Fruit fly (Drosophila melanogaster) whole organism, embryonic: ENCODE data around the gene TbCMF46.

Experiments
- ATbp ChIP-seq: fragments of 200-800 bp; sonication (Bioruptor generic); optimal IDR thresholded peaks from 2 replicates; lab custom pipeline; 2017; ENCODE audit warnings: missing biosample characterization, mild to moderate bottlenecking, missing genetic modification characterization, missing genetic modification reagents
- Aef1 ChIP-seq: fragments of 200-800 bp; sonication (Bioruptor generic); IDR thresholded peaks from 3 replicates; pipeline ENCODE4 v1.3.6; 2022; ENCODE audit warnings: missing biosample characterization, missing genetic modification characterization
- Bdp1 ChIP-seq: fragments of 200-800 bp; sonication (Bioruptor generic); optimal IDR thresholded peaks from 3 replicates; lab custom pipeline; 2016; ENCODE audit warnings: missing biosample characterization, missing genetic modification characterization
- CG11085 ChIP-seq: fragments of 200-800 bp; sonication (Bioruptor generic); IDR thresholded peaks from 2 replicates; pipeline ENCODE4 v1.3.6; 2022; ENCODE audit warnings: missing biosample characterization, missing genetic modification characterization
- CG12299 ChIP-seq: fragments of 200-800 bp; sonication (Bioruptor generic); optimal IDR thresholded peaks from 2 replicates; lab custom pipeline; 2018; ENCODE audit warnings: missing biosample characterization, mild to moderate bottlenecking, missing genetic modification characterization
- CG13287 ChIP-seq: fragments of 200-800 bp; sonication (Bioruptor generic); IDR thresholded peaks from 2 replicates; pipeline ENCODE4 v1.3.6; 2022; ENCODE audit warnings: missing biosample characterization, missing genetic modification characterization; ENCODE audit not compliant: partially characterized antibody
- CG14667 ChIP-seq: fragments of 200-800 bp; sonication (Bioruptor generic); IDR thresholded peaks from 2 replicates; pipeline ENCODE4 v1.3.6; 2022; ENCODE audit warnings: missing biosample characterization, missing genetic modification characterization
- CG1647 ChIP-seq: fragments of 200-800 bp; sonication (Bioruptor generic); optimal IDR thresholded peaks from 3 replicates; lab custom pipeline; 2016; ENCODE audit warnings: missing biosample characterization, missing genetic modification characterization
- CG17385 ChIP-seq: fragments of 200-800 bp; sonication (Bioruptor generic); optimal IDR thresholded peaks from 3 replicates; lab custom pipeline; 2018; ENCODE audit warnings: missing biosample characterization, mild to moderate bottlenecking, missing genetic modification characterization
- CG2889 ChIP-seq: fragments of 200-800 bp; sonication (Bioruptor generic); IDR thresholded peaks from 3 replicates; pipeline ENCODE4 v1.3.6; 2022; ENCODE audit warnings: missing biosample characterization, missing genetic modification characterization
- CG32532 ChIP-seq: fragments of 200-800 bp; sonication (Bioruptor generic); IDR thresholded peaks from 2 replicates; pipeline ENCODE4 v1.3.6; 2022; ENCODE audit warnings: missing biosample characterization, missing genetic modification characterization
- CG32767 ChIP-seq: fragments of 200-800 bp; sonication (Bioruptor generic); IDR thresholded peaks from 2 replicates; pipeline ENCODE4 v1.3.6; 2022; ENCODE audit warnings: missing biosample characterization, missing genetic modification characterization
- CG34422 ChIP-seq: fragments of 200-800 bp; sonication (Bioruptor generic); IDR thresholded peaks from 3 replicates; pipeline ENCODE4 v1.3.6; 2022; ENCODE audit warnings: missing biosample characterization, missing genetic modification characterization
- CG4424 ChIP-seq: fragments of 200-800 bp; sonication (Bioruptor generic); optimal IDR thresholded peaks from 3 replicates; lab custom pipeline; 2016; ENCODE audit warnings: missing biosample characterization, missing genetic modification characterization
- CG6175 ChIP-seq: fragments of 200-800 bp; sonication (Bioruptor generic); IDR thresholded peaks from 3 replicates; pipeline ENCODE4 v1.3.6; 2022; ENCODE audit warnings: missing biosample characterization, missing genetic modification characterization
- CG6813 ChIP-seq: fragments of 200-800 bp; sonication (Bioruptor generic); optimal IDR thresholded peaks from 2 replicates; lab custom pipeline; 2017; ENCODE audit warnings: missing biosample characterization, missing genetic modification characterization, mild to moderate bottlenecking, moderate library complexity, missing genetic modification reagents
- CG6854 ChIP-seq: fragments of 200-800 bp; sonication (Bioruptor generic); optimal IDR thresholded peaks from 3 replicates; lab custom pipeline; 2017; ENCODE audit warnings: missing biosample characterization, mild to moderate bottlenecking, missing genetic modification characterization
- CG7357 ChIP-seq: fragments of 200-800 bp; sonication (Bioruptor generic); IDR thresholded peaks from 3 replicates; pipeline ENCODE4 v1.3.6; 2022; ENCODE audit warnings: missing biosample characterization, missing genetic modification characterization
- CG7786 ChIP-seq: fragments of 200-800 bp; sonication (Bioruptor generic); optimal IDR thresholded peaks from 2 replicates; lab custom pipeline; 2016; ENCODE audit warnings: missing biosample characterization, missing genetic modification characterization
- CG9727 ChIP-seq: fragments of 200-800 bp; sonication (Bioruptor generic); optimal IDR thresholded peaks from 3 replicates; lab custom pipeline; 2017; ENCODE audit warnings: missing biosample characterization, mild to moderate bottlenecking, missing genetic modification characterization
- Dref ChIP-seq: fragments of 200-800 bp; sonication (Bioruptor generic); IDR thresholded peaks from 2 replicates; pipeline ENCODE4 v1.3.6; 2022; ENCODE audit warnings: missing biosample characterization, missing genetic modification characterization
- E2f1 ChIP-seq: fragments of 200-800 bp; sonication (Bioruptor generic); IDR thresholded peaks from 2 replicates; pipeline ENCODE4 v1.3.6; 2022; ENCODE audit warnings: missing biosample characterization, missing genetic modification characterization
- HLHmδ ChIP-seq: fragments of 200-800 bp; sonication (Bioruptor generic); optimal IDR thresholded peaks from 2 replicates; lab custom pipeline; 2018; ENCODE audit warnings: missing biosample characterization, mild to moderate bottlenecking, missing genetic modification characterization, moderate library complexity
- MTF-1 ChIP-seq: fragments of 200-800 bp; sonication (Bioruptor generic); optimal IDR thresholded peaks from 2 replicates; lab custom pipeline; 2018; ENCODE audit warnings: missing biosample characterization, mild to moderate bottlenecking, missing genetic modification characterization, borderline replicate concordance
- Nf-YC ChIP-seq: fragments of 200-800 bp; optimal IDR thresholded peaks from 3 replicates; lab custom pipeline; 2019; ENCODE audit warnings: missing biosample characterization, mild to moderate bottlenecking, missing genetic modification characterization, moderate library complexity
- Oli ChIP-seq: fragments of 200-800 bp; sonication (Bioruptor generic); optimal IDR thresholded peaks from 2 replicates; lab custom pipeline; 2018; ENCODE audit warnings: missing biosample characterization, mild to moderate bottlenecking, missing genetic modification characterization, moderate library complexity
- Pdp1 ChIP-seq, 2 experiments: fragments of 200-800 bp; sonication (Bioruptor generic); optimal IDR thresholded peaks; 3 replicates each; lab custom pipeline; 2016; ENCODE audit warnings: missing biosample characterization in 2 of 2, missing genetic modification characterization in 2 of 2, mild to moderate bottlenecking in 1 of 2, moderate library complexity in 1 of 2
- cad ChIP-seq: fragments of >200 bp; optimal IDR thresholded peaks from 2 replicates; lab custom pipeline; 2017; ENCODE audit warnings: missing biosample characterization, missing genetic modification characterization
- cas ChIP-seq: fragments of 200-800 bp; sonication (Bioruptor generic); IDR thresholded peaks from 2 replicates; pipeline ENCODE4 v1.3.6; 2022; ENCODE audit warnings: missing biosample characterization, missing genetic modification characterization
- chinmo ChIP-seq: fragments of 200-800 bp; sonication (Bioruptor generic); IDR thresholded peaks from 4 replicates; pipeline ENCODE4 v1.3.6; 2022; ENCODE audit warnings: missing biosample characterization, missing genetic modification characterization; ENCODE audit not compliant: partially characterized antibody
- ci ChIP-seq: fragments of 200-800 bp; sonication (Bioruptor generic); IDR thresholded peaks from 3 replicates; pipeline ENCODE4 v1.3.6; 2022; ENCODE audit warnings: missing biosample characterization, missing genetic modification characterization
- corto ChIP-seq: fragments of 200-800 bp; sonication (Bioruptor generic); optimal IDR thresholded peaks from 2 replicates; lab custom pipeline; 2016; ENCODE audit warnings: missing biosample characterization, mild to moderate bottlenecking, missing genetic modification characterization, moderate library complexity
- crc ChIP-seq: fragments of 200-800 bp; sonication (Bioruptor generic); optimal IDR thresholded peaks from 2 replicates; lab custom pipeline; 2016; ENCODE audit warnings: missing biosample characterization, missing genetic modification characterization
- gce ChIP-seq: fragments of 200-800 bp; sonication (Bioruptor generic); IDR thresholded peaks from 3 replicates; pipeline ENCODE4 v1.3.6; 2022; ENCODE audit warnings: missing biosample characterization, missing genetic modification characterization
- grau ChIP-seq: fragments of 200-800 bp; optimal IDR thresholded peaks from 3 replicates; lab custom pipeline; 2019; ENCODE audit warnings: missing biosample characterization, mild to moderate bottlenecking, missing genetic modification characterization, moderate library complexity
- jing ChIP-seq: fragments of 200-800 bp; sonication (Bioruptor generic); optimal IDR thresholded peaks from 2 replicates; lab custom pipeline; 2018; ENCODE audit warnings: missing biosample characterization, mild to moderate bottlenecking, missing genetic modification characterization
- oc ChIP-seq: fragments of 200-800 bp; sonication (Bioruptor generic); optimal IDR thresholded peaks from 2 replicates; lab custom pipeline; 2018; ENCODE audit warnings: missing biosample characterization, mild to moderate bottlenecking, missing genetic modification characterization, moderate library complexity
- odd ChIP-seq: fragments of 200-800 bp; sonication (Bioruptor generic); optimal IDR thresholded peaks from 2 replicates; lab custom pipeline; 2017; ENCODE audit warnings: missing biosample characterization, mild to moderate bottlenecking, missing genetic modification characterization
- pfk ChIP-seq: fragments of 200-800 bp; sonication (Bioruptor generic); optimal IDR thresholded peaks from 2 replicates; lab custom pipeline; 2018; ENCODE audit warnings: missing biosample characterization, mild to moderate bottlenecking, missing genetic modification characterization, moderate library complexity
- pho ChIP-seq: fragments of 200-800 bp; sonication (Bioruptor generic); optimal IDR thresholded peaks from 2 replicates; lab custom pipeline; 2016; ENCODE audit warnings: missing biosample characterization, missing genetic modification characterization
- psq ChIP-seq: fragments of 200-800 bp; sonication (Bioruptor generic); optimal IDR thresholded peaks from 2 replicates; lab custom pipeline; 2017; ENCODE audit warnings: missing biosample characterization, missing genetic modification characterization
- schlank ChIP-seq: fragments of 200-800 bp; sonication (Bioruptor generic); optimal IDR thresholded peaks from 2 replicates; lab custom pipeline; 2018; ENCODE audit warnings: missing biosample characterization, mild to moderate bottlenecking, missing genetic modification characterization
- sisA ChIP-seq: fragments of 200-800 bp; sonication (Bioruptor generic); IDR thresholded peaks from 2 replicates; pipeline ENCODE4 v1.3.6; 2022; ENCODE audit warnings: missing biosample characterization, missing genetic modification characterization
- slbo ChIP-seq: fragments of 200-800 bp; sonication (Bioruptor generic); IDR thresholded peaks from 2 replicates; pipeline ENCODE4 v1.3.6; 2022; ENCODE audit warnings: missing biosample characterization, missing genetic modification characterization
- tio ChIP-seq: fragments of 200-800 bp; sonication (Bioruptor generic); optimal IDR thresholded peaks from 2 replicates; lab custom pipeline; 2017; ENCODE audit warnings: missing biosample characterization, missing genetic modification characterization, inconsistent platforms
- toy ChIP-seq: fragments of 200-800 bp; sonication (Bioruptor generic); IDR thresholded peaks from 2 replicates; pipeline ENCODE4 v1.3.6; 2022; ENCODE audit warnings: missing biosample characterization, missing genetic modification characterization
- ttk ChIP-seq: fragments of 200-800 bp; sonication (Bioruptor generic); IDR thresholded peaks from 2 replicates; pipeline ENCODE4 v2.1.2; 2022; ENCODE audit warnings: missing biosample characterization, missing genetic modification characterization
- twi ChIP-seq: fragments of 200-800 bp; optimal IDR thresholded peaks from 2 replicates; lab custom pipeline; 2019; ENCODE audit warnings: missing biosample characterization, mild to moderate bottlenecking, missing genetic modification characterization, moderate library complexity
- vfl ChIP-seq: fragments of 200-800 bp; sonication (Bioruptor generic); optimal IDR thresholded peaks from 2 replicates; lab custom pipeline; 2016; ENCODE audit warnings: missing biosample characterization, missing genetic modification characterization

Gene TbCMF46

DNA sequence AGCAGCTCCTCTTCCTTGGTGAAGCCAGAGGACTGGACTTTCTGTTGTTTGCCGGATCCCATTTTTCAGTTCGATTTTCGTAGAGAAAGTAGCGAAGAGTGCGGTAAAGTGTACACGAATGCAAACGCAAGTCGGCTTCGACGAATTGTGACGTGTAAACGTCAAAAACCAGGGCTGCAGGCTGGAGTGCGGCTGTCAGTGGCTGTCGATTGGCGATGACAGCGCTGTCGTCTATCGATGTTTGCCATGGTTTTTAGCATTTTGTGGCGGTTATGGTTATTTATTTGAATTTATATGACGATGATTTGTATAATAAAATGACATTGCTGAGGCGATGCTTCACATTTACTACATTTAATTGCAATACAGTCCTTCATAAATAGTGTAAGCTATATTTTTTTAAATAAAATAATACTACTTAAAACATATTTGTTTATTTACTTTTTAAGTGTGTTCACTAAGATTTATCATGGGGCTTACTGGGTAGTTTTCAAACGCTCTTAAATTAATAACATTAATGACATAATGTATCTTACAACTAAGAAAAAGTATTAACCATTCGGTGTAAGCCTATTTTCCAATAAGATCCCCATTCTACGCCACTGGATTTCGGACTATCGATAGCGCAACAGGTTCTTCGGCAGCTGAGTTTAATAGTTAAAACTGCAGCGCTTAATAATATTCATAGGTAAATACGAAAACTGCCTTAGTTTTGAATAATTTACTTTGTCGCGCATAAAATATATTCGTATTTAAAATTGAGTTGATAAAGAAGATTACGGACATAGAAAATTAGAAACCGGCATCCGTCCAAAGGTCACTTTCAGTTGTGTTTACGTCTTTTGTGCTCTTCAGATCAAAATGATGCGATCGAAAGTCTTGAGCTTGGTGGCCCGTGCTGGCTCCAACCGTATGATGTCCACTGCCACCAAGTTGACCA is 6.4 kb downstream of the TbCMF46 start, which contains the start of the genes CG5885 and CG4598 (continued):
- TF ChIP-seq slbo (GFP tag; lab: Robert Waterston, UW): peak; percentile 84
- no peak for TF ChIP-seq oc (tag; lab: Kevin White, UChicago)
- TF ChIP-seq Oli: peak; percentile 62
- TF ChIP-seq tio (GFP tag; lab: Kevin White, UChicago): no peak
- no peak for TF ChIP-seq CG7357 (GFP tag; lab: Robert Waterston, UW)
- peak; percentile 64 for TF ChIP-seq CG17385 (GFP tag; lab: Kevin White, UChicago)
- no peak for TF ChIP-seq gce (GFP tag; lab: Robert Waterston, UW)
- TF ChIP-seq toy (GFP tag; lab: Robert Waterston, UW): no peak
- TF ChIP-seq ci (GFP tag; lab: Robert Waterston, UW): peak; percentile 85
- TF ChIP-seq HLHmδ (GFP tag; lab: Kevin White, UChicago): no peak
- peak; percentile 79 for TF ChIP-seq CG32532 (GFP tag; lab: Robert Waterston, UW)
- TF ChIP-seq CG2889 (GFP tag; lab: Robert Waterston, UW): 0 out of 3 replicates have a peak, but pooled peaks have one; percentile 28
- TF ChIP-seq CG4424: peak; percentile 63
- peak; percentile 67 for TF ChIP-seq Nf-YC
- TF ChIP-seq cas: no peak
- no peak for TF ChIP-seq CG1647 (GFP tag; lab: Kevin White, UChicago)
- TF ChIP-seq grau (tag; lab: Kevin White, UChicago): peak; percentile 75
- peak; percentile 73 for TF ChIP-seq sisA (GFP tag; lab: Robert Waterston, UW)
- peak; percentile 40 for TF ChIP-seq vfl (GFP tag; lab: Kevin White, UChicago)
- peak; percentile 83; the same call in 2 of the 4 replicates for TF ChIP-seq chinmo
- peak; percentile 59 for TF ChIP-seq E2f1 (GFP tag; lab: Robert Waterston, UW)
- TF ChIP-seq pfk (GFP tag; lab: Kevin White, UChicago): no peak
- TF ChIP-seq CG11085 (GFP tag; lab: Robert Waterston, UW): no peak
- TF ChIP-seq crc (GFP tag; lab: Kevin White, UChicago): peak; percentile 22
- peak; percentile 34; the same call in 1 of the 2 replicates for TF ChIP-seq CG32767 (GFP tag; lab: Robert Waterston, UW)
- peak; percentile 55 for TF ChIP-seq ATbp (GFP tag; lab: Kevin White, UChicago)
- peak; percentile 80 for TF ChIP-seq CG13287 (GFP tag; lab: Robert Waterston, UW)
- TF ChIP-seq CG12299 (tag; lab: Kevin White, UChicago): peak; percentile 2
- TF ChIP-seq Dref (GFP tag; lab: Robert Waterston, UW): peak; percentile 94
- TF ChIP-seq MTF-1 (GFP tag; lab: Kevin White, UChicago): no peak
- peak; percentile 57 for TF ChIP-seq CG9727 (GFP tag; lab: Kevin White, UChicago)
- TF ChIP-seq jing (GFP tag; lab: Kevin White, UChicago): peak; percentile 50
- TF ChIP-seq CG7786 (GFP tag; lab: Kevin White, UChicago): peak; percentile 41
- peak; percentile 56 for TF ChIP-seq odd
- peak; percentile 19 for TF ChIP-seq pho
- TF ChIP-seq psq (GFP tag; lab: Kevin White, UChicago): peak; percentile 42
- TF ChIP-seq CG6175 (GFP tag; lab: Robert Waterston, UW): no peak
- TF ChIP-seq Bdp1: peak; percentile 22
- peak; percentile 43; the same call in 2 of the 3 replicates for TF ChIP-seq Aef1 (GFP tag; lab: Robert Waterston, UW)
- no peak for TF ChIP-seq cad (GFP tag; lab: Kevin White, UChicago)
- TF ChIP-seq corto (GFP tag; lab: Kevin White, UChicago): no peak
- TF ChIP-seq CG34422 (GFP tag; lab: Robert Waterston, UW): peak; percentile 63; the same call in 2 of the 3 replicates
- peak; percentile 50 for TF ChIP-seq schlank (tag; lab: Kevin White, UChicago)
- TF ChIP-seq CG6854 (GFP tag; lab: Kevin White, UChicago): peak; percentile 35
- TF ChIP-seq CG14667 (GFP tag; lab: Robert Waterston, UW): peak; percentile 27; the same call in 1 of the 2 replicates
- no peak; the same call in 1 of the 2 replicates for TF ChIP-seq ttk (GFP tag; lab: Robert Waterston, UW)
- peak; percentile 23 for TF ChIP-seq CG6813 (GFP tag; lab: Kevin White, UChicago)
- TF ChIP-seq Pdp1 (GFP tag; optimal IDR thresholded peaks at IDR 0.05; lab: Kevin White, UChicago): peak; percentile 16 to 68
- TF ChIP-seq twi (tag; lab: Kevin White, UChicago): peak; percentile 35
